Worm (Caenorhabditis elegans): ENCODE results near the gene lon-1.

ce11 chrIII:5448177-5448576 is 26.1 kb upstream of the lon-1 start, which contains the start of gene skpt-1:
- TF ChIP-seq ceh-62 (tag; optimal IDR thresholded peaks at IDR 0.05) (no peak), nhr-77 (tag; optimal IDR thresholded peaks at IDR 0.05) (no peak)

All from whole organism, L4 larva.